Worm (Caenorhabditis elegans): ENCODE measurements around the gene swan-2.

- TF ChIP-seq ama-1 (optimal IDR thresholded peaks at IDR 0.05) (no peak), nhr-11 (tag; optimal IDR thresholded peaks at IDR 0.05) (no peak), F13H6.1 (tag; optimal IDR thresholded peaks at IDR 0.05) (no peak), fos-1 (tag; optimal IDR thresholded peaks at IDR 0.05) (no peak), unc-39 (tag; optimal IDR thresholded peaks at IDR 0.05) (no peak), dmd-4 (tag; optimal IDR thresholded peaks at IDR 0.05) (no peak), ztf-4 (tag; optimal IDR thresholded peaks at IDR 0.05) (no peak), alr-1 (tag; optimal IDR thresholded peaks at IDR 0.05) (no peak), ztf-11 (tag; optimal IDR thresholded peaks at IDR 0.05) (no peak), skn-1 (tag; optimal IDR thresholded peaks at IDR 0.05) (no peak), sma-3 (GFP tag; optimal IDR thresholded peaks at IDR 0.05) (no peak)
Observed at ce11 chrV:13812330-13812729, 8.2 kb upstream of the swan-2 start.

Measured in whole organism, L2 larva.